Fruit fly (Drosophila melanogaster) whole organism, embryonic: ENCODE results near the gene CG14805.
A peak's percentile ranks its signal among the peaks of the same experiment; 100 is the strongest.

ENCODE experiments used
- Blimp-1 ChIP-seq: fragments of 200-800 bp; sonication (Bioruptor generic); optimal IDR thresholded peaks from 3 replicates; lab custom pipeline; 2018; ENCODE audit warnings: missing biosample characterization, missing genetic modification characterization, mild to moderate bottlenecking, moderate library complexity, missing genetic modification reagents
- Bteb2 ChIP-seq: fragments of 200-800 bp; sonication (Bioruptor generic); optimal IDR thresholded peaks from 2 replicates; lab custom pipeline; 2016; ENCODE audit warnings: missing biosample characterization, missing genetic modification characterization
- CG10147 ChIP-seq: fragments of 200-800 bp; sonication (Bioruptor generic); optimal IDR thresholded peaks from 2 replicates; lab custom pipeline; 2019; ENCODE audit warnings: missing biosample characterization, mild to moderate bottlenecking, missing genetic modification characterization, moderate library complexity
- CG1024 ChIP-seq: fragments of 200-800 bp; sonication (Bioruptor generic); IDR thresholded peaks from 2 replicates; pipeline ENCODE4 v1.3.6; 2022; ENCODE audit warnings: missing biosample characterization, missing genetic modification characterization
- CG10431 ChIP-seq: fragments of 200-800 bp; sonication (Bioruptor generic); optimal IDR thresholded peaks from 3 replicates; lab custom pipeline; 2018; ENCODE audit warnings: missing biosample characterization, mild to moderate bottlenecking, missing genetic modification characterization
- CG10543 ChIP-seq: fragments of 200-800 bp; sonication (Bioruptor generic); optimal IDR thresholded peaks from 3 replicates; lab custom pipeline; 2017; ENCODE audit warnings: missing biosample characterization, mild to moderate bottlenecking, missing genetic modification characterization, moderate library complexity
- CG11398 ChIP-seq: fragments of 200-800 bp; sonication (Bioruptor generic); optimal IDR thresholded peaks from 2 replicates; lab custom pipeline; 2016; ENCODE audit warnings: missing biosample characterization, missing genetic modification characterization
- CG11504 ChIP-seq: fragments of 200-800 bp; sonication (Bioruptor generic); optimal IDR thresholded peaks from 3 replicates; lab custom pipeline; 2019; ENCODE audit warnings: missing biosample characterization, mild to moderate bottlenecking, missing genetic modification characterization, moderate library complexity
- CG11723 ChIP-seq: fragments of 200-800 bp; sonication (Bioruptor generic); optimal IDR thresholded peaks from 2 replicates; lab custom pipeline; 2017; ENCODE audit warnings: missing biosample characterization, mild to moderate bottlenecking, missing genetic modification characterization
- CG12769 ChIP-seq: fragments of 200-800 bp; sonication (Bioruptor generic); optimal IDR thresholded peaks from 2 replicates; lab custom pipeline; 2019; ENCODE audit warnings: missing biosample characterization, mild to moderate bottlenecking, missing genetic modification characterization, moderate library complexity
- CG17328 ChIP-seq: fragments of 200-800 bp; sonication (Bioruptor generic); IDR thresholded peaks from 2 replicates; pipeline ENCODE4 v1.3.6; 2022; ENCODE audit warnings: missing biosample characterization, missing genetic modification characterization
- CG17612 ChIP-seq: fragments of 200-800 bp; sonication (Bioruptor generic); IDR thresholded peaks from 2 replicates; pipeline ENCODE4 v1.3.6; 2022; ENCODE audit warnings: missing biosample characterization, missing genetic modification characterization
- CG17829 ChIP-seq: fragments of 200-800 bp; optimal IDR thresholded peaks from 2 replicates; lab custom pipeline; 2019; ENCODE audit warnings: missing biosample characterization, mild to moderate bottlenecking, missing genetic modification characterization, moderate library complexity
- CG1832 ChIP-seq: fragments of 200-800 bp; sonication (Bioruptor generic); optimal IDR thresholded peaks from 2 replicates; lab custom pipeline; 2017; ENCODE audit warnings: missing biosample characterization, mild to moderate bottlenecking, missing genetic modification characterization, inconsistent platforms
- CG2889 ChIP-seq: fragments of 200-800 bp; sonication (Bioruptor generic); IDR thresholded peaks from 3 replicates; pipeline ENCODE4 v1.3.6; 2022; ENCODE audit warnings: missing biosample characterization, missing genetic modification characterization
- CG30020 ChIP-seq: fragments of 200-800 bp; optimal IDR thresholded peaks from 2 replicates; lab custom pipeline; 2019; ENCODE audit warnings: missing biosample characterization, mild to moderate bottlenecking, missing genetic modification characterization, moderate library complexity
- CG32767 ChIP-seq: fragments of 200-800 bp; sonication (Bioruptor generic); IDR thresholded peaks from 2 replicates; pipeline ENCODE4 v1.3.6; 2022; ENCODE audit warnings: missing biosample characterization, missing genetic modification characterization
- CG6175 ChIP-seq: fragments of 200-800 bp; sonication (Bioruptor generic); IDR thresholded peaks from 3 replicates; pipeline ENCODE4 v1.3.6; 2022; ENCODE audit warnings: missing biosample characterization, missing genetic modification characterization
- CG8359 ChIP-seq: fragments of 200-800 bp; sonication (Bioruptor generic); optimal IDR thresholded peaks from 2 replicates; lab custom pipeline; 2017; ENCODE audit warnings: missing biosample characterization, mild to moderate bottlenecking, missing genetic modification characterization, borderline replicate concordance
- CG8478 ChIP-seq: fragments of >200 bp; optimal IDR thresholded peaks from 2 replicates; lab custom pipeline; 2018
- D19A ChIP-seq: fragments of 200-800 bp; optimal IDR thresholded peaks from 3 replicates; lab custom pipeline; 2019; ENCODE audit warnings: missing biosample characterization, mild to moderate bottlenecking, missing genetic modification characterization, moderate library complexity
- Dek ChIP-seq: fragments of 200-800 bp; sonication (Bioruptor generic); optimal IDR thresholded peaks from 3 replicates; lab custom pipeline; 2019; ENCODE audit warnings: missing biosample characterization, mild to moderate bottlenecking, missing genetic modification characterization, moderate library complexity
- Dll ChIP-seq: fragments of 200-800 bp; sonication (Bioruptor generic); IDR thresholded peaks from 4 replicates; pipeline ENCODE4 v1.3.6; 2022; ENCODE audit warnings: missing biosample characterization, missing genetic modification characterization; ENCODE audit not compliant: partially characterized antibody
- Dp ChIP-seq: fragments of 200-800 bp; sonication (Bioruptor generic); optimal IDR thresholded peaks from 2 replicates; lab custom pipeline; 2018; ENCODE audit warnings: missing biosample characterization, mild to moderate bottlenecking, missing genetic modification characterization, moderate library complexity
- Ets65A ChIP-seq: fragments of 200-800 bp; sonication (Bioruptor generic); peaks from one replicate; lab custom pipeline; 2016; ENCODE audit warnings: missing biosample characterization, missing genetic modification characterization
- Fer3 ChIP-seq: fragments of 200-800 bp; sonication (Bioruptor generic); optimal IDR thresholded peaks from 2 replicates; lab custom pipeline; 2018; ENCODE audit warnings: missing biosample characterization, mild to moderate bottlenecking, missing genetic modification characterization, moderate library complexity
- HLH54F ChIP-seq: fragments of 200-800 bp; sonication (Bioruptor generic); optimal IDR thresholded peaks from 3 replicates; lab custom pipeline; 2016; ENCODE audit warnings: missing biosample characterization, missing genetic modification characterization
- Hr78 ChIP-seq, 2 experiments: fragments of 200-800 bp in 1 of 2; fragments of >200 bp in 1 of 2; sonication (Bioruptor generic) in 1 of 2; optimal IDR thresholded peaks; 2 replicates each; lab custom pipeline; 2017 to 2019; ENCODE audit warnings: missing biosample characterization in 2 of 2, missing genetic modification characterization in 2 of 2, mild to moderate bottlenecking in 1 of 2, moderate library complexity in 1 of 2
- Oaz ChIP-seq: fragments of 200-800 bp; sonication (Bioruptor generic); IDR thresholded peaks from 2 replicates; pipeline ENCODE4 v1.3.6; 2022; ENCODE audit warnings: missing biosample characterization, missing genetic modification characterization
- Pdp1 ChIP-seq, 2 experiments: fragments of 200-800 bp; sonication (Bioruptor generic); optimal IDR thresholded peaks; 3 replicates each; lab custom pipeline; 2016; ENCODE audit warnings: missing biosample characterization in 2 of 2, missing genetic modification characterization in 2 of 2, mild to moderate bottlenecking in 1 of 2, moderate library complexity in 1 of 2
- Sox102F ChIP-seq: fragments of 200-800 bp; sonication (Bioruptor generic); optimal IDR thresholded peaks from 2 replicates; lab custom pipeline; 2018; ENCODE audit warnings: missing biosample characterization, mild to moderate bottlenecking, missing genetic modification characterization, moderate library complexity
- ato ChIP-seq: fragments of 200-800 bp; sonication (Bioruptor generic); IDR thresholded peaks from 2 replicates; pipeline ENCODE4 v1.3.6; 2022; ENCODE audit warnings: missing biosample characterization, missing genetic modification characterization; ENCODE audit not compliant: partially characterized antibody
- az2 ChIP-seq: fragments of 200-800 bp; sonication (Bioruptor generic); optimal IDR thresholded peaks from 3 replicates; lab custom pipeline; 2016; ENCODE audit warnings: missing biosample characterization, missing genetic modification characterization
- bsh ChIP-seq, 2 experiments: fragments of 200-800 bp; sonication (Bioruptor generic); optimal IDR thresholded peaks; 2 replicates each; lab custom pipeline; 2017 to 2018; ENCODE audit warnings: mild to moderate bottlenecking in 2 of 2, missing biosample characterization in 2 of 2, missing genetic modification characterization in 2 of 2, moderate library complexity in 1 of 2
- cad ChIP-seq: fragments of >200 bp; optimal IDR thresholded peaks from 2 replicates; lab custom pipeline; 2017; ENCODE audit warnings: missing biosample characterization, missing genetic modification characterization
- cg ChIP-seq: fragments of 200-800 bp; sonication (Bioruptor generic); optimal IDR thresholded peaks from 3 replicates; lab custom pipeline; 2019; ENCODE audit warnings: missing biosample characterization, mild to moderate bottlenecking, missing genetic modification characterization, moderate library complexity
- crc ChIP-seq: fragments of 200-800 bp; sonication (Bioruptor generic); optimal IDR thresholded peaks from 2 replicates; lab custom pipeline; 2016; ENCODE audit warnings: missing biosample characterization, missing genetic modification characterization
- croc ChIP-seq: fragments of 200-800 bp; sonication (Bioruptor generic); conservative IDR thresholded peaks from 3 replicates; pipeline ENCODE4 v1.3.6; 2022; ENCODE audit warnings: missing biosample characterization, missing genetic modification characterization
- dpn ChIP-seq, 2 experiments: fragments of 200-800 bp; sonication (Bioruptor generic); optimal IDR thresholded peaks; 3 replicates each; lab custom pipeline; 2016; ENCODE audit warnings: missing biosample characterization in 2 of 2, missing genetic modification characterization in 2 of 2
- inv ChIP-seq: fragments of 200-800 bp; sonication (Bioruptor generic); IDR thresholded peaks from 2 replicates; pipeline ENCODE4 v1.3.6; 2022; ENCODE audit warnings: missing biosample characterization, missing genetic modification characterization; ENCODE audit not compliant: partially characterized antibody
- kni ChIP-seq: fragments of 200-800 bp; sonication (Bioruptor generic); optimal IDR thresholded peaks from 3 replicates; lab custom pipeline; 2017; ENCODE audit warnings: mild to moderate bottlenecking, missing biosample characterization, missing genetic modification reagents, missing genetic modification characterization
- lilli ChIP-seq: fragments of 200-800 bp; sonication (Bioruptor generic); optimal IDR thresholded peaks from 3 replicates; lab custom pipeline; 2016; ENCODE audit warnings: missing biosample characterization, missing genetic modification characterization
- lmd ChIP-seq: fragments of 200-800 bp; sonication (Bioruptor generic); IDR thresholded peaks from 2 replicates; pipeline ENCODE4 v1.3.6; 2022; ENCODE audit warnings: missing biosample characterization, missing genetic modification characterization
- nmo ChIP-seq: fragments of 200-800 bp; sonication (Bioruptor generic); optimal IDR thresholded peaks from 2 replicates; lab custom pipeline; 2018; ENCODE audit warnings: missing biosample characterization, mild to moderate bottlenecking, missing genetic modification characterization, moderate library complexity
- otp ChIP-seq: fragments of 200-800 bp; sonication (Bioruptor generic); IDR thresholded peaks from 3 replicates; pipeline ENCODE4, ENCODE4 v1.3.6; 2022; ENCODE audit warnings: missing biosample characterization, missing genetic modification characterization
- pros ChIP-seq: fragments of 200-800 bp; sonication (Bioruptor generic); optimal IDR thresholded peaks from 3 replicates; lab custom pipeline; 2019; ENCODE audit warnings: missing biosample characterization, mild to moderate bottlenecking, missing genetic modification characterization, moderate library complexity
- pzg ChIP-seq: fragments of 200-800 bp; sonication (Bioruptor generic); optimal IDR thresholded peaks from 3 replicates; lab custom pipeline; 2018; ENCODE audit warnings: missing biosample characterization, mild to moderate bottlenecking, missing genetic modification characterization, moderate library complexity
- sr ChIP-seq: fragments of 200-800 bp; sonication (Bioruptor generic); IDR thresholded peaks from 3 replicates; pipeline ENCODE4 v1.3.6; 2022; ENCODE audit warnings: missing biosample characterization, missing genetic modification characterization
- wek ChIP-seq: fragments of 200-800 bp; sonication (Bioruptor generic); optimal IDR thresholded peaks from 3 replicates; lab custom pipeline; 2018; ENCODE audit warnings: missing biosample characterization, mild to moderate bottlenecking, missing genetic modification characterization, moderate library complexity

The CG14805 gene

DNA sequence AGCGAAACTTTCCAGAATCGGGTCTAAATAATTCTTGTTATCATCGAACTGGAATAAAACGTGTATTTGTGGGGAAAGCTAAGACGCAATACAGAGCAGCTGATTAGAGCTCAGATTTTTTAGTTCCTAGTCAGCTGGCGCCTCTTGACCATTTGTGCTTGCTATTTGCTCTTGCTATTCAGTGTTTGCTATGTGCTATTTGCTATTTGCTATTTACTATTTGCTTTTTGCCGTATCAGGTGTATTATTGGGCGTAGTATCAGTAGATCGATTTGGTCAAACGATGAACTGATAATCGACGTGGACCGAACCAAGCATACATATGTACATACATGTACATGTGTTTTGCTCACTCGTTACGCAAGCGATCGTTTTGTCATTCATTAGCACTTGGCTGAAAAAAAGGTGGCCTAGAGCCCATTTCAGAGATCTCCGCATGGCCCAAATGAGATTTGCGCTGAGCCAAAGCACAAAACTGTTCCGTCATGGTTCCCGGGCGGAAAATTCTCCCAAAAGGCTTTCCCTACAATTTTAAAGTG lies 31.6 kb upstream of the CG14805 start (continued):
- TF ChIP-seq lmd (GFP tag; lab: Robert Waterston, UW) (no peak), Dp (GFP tag; lab: Kevin White, UChicago) (no peak), CG11504 (peak; percentile 31), HLH54F (GFP tag; lab: Kevin White, UChicago) (no peak), nmo (GFP tag; lab: Kevin White, UChicago) (no peak), CG1024 (GFP tag; lab: Robert Waterston, UW) (no peak; the same call in 1 of the 2 replicates), lilli (peak; percentile 42), Pdp1 (GFP tag; optimal IDR thresholded peaks at IDR 0.05; lab: Kevin White, UChicago) (peak; percentile 10 to 91), sr (GFP tag; lab: Robert Waterston, UW) (peak; percentile 72), Blimp-1 (GFP tag; lab: Kevin White, UChicago) (peak; percentile 37), wek (GFP tag; lab: Kevin White, UChicago) (peak; percentile 47), otp (GFP tag; lab: Robert Waterston, UW) (peak; percentile 33; the same call in 1 of the 3 replicates), pzg (no peak), kni (GFP tag; lab: Kevin White, UChicago) (no peak), D19A (tag; lab: Kevin White, UChicago) (no peak), CG6175 (GFP tag; lab: Robert Waterston, UW) (peak; percentile 61; the same call in 1 of the 3 replicates), bsh (GFP tag; optimal IDR thresholded peaks at IDR 0.05; lab: Kevin White, UChicago) (peak in 1 of 2 experiments; percentile 52), CG10147 (GFP tag; lab: Kevin White, UChicago) (no peak), Hr78 (GFP tag; optimal IDR thresholded peaks at IDR 0.05; lab: Kevin White, UChicago) (no peak), cad (GFP tag; lab: Kevin White, UChicago) (no peak), Bteb2 (GFP tag; lab: Kevin White, UChicago) (peak; percentile 22), croc (GFP tag; lab: Robert Waterston, UW) (no peak), pros (no peak), CG12769 (tag; lab: Kevin White, UChicago) (peak; percentile 74), CG17328 (GFP tag; lab: Robert Waterston, UW) (peak; percentile 56; the same call in 1 of the 2 replicates), CG10543 (GFP tag; lab: Kevin White, UChicago) (peak; percentile 80), CG32767 (GFP tag; lab: Robert Waterston, UW) (no peak), inv (GFP tag; lab: Robert Waterston, UW) (no peak), Dll (GFP tag; lab: Robert Waterston, UW) (no peak), dpn (GFP tag; optimal IDR thresholded peaks at IDR 0.05; lab: Kevin White, UChicago) (peak in 1 of 2 experiments; percentile 55), CG11723 (GFP tag; lab: Kevin White, UChicago) (no peak), Fer3 (tag; lab: Kevin White, UChicago) (peak; percentile 62), CG10431 (no peak), Oaz (GFP tag; lab: Robert Waterston, UW) (no peak), crc (GFP tag; lab: Kevin White, UChicago) (no peak), CG30020 (tag; lab: Kevin White, UChicago) (no peak), CG8359 (no peak), CG17829 (tag; lab: Kevin White, UChicago) (no peak), CG17612 (GFP tag; lab: Robert Waterston, UW) (no peak), Sox102F (peak; percentile 38), Dek (tag; lab: Kevin White, UChicago) (peak; percentile 7), CG8478 (lab: Kevin White, UChicago) (no peak), ato (GFP tag; lab: Robert Waterston, UW) (no peak), cg (GFP tag; lab: Kevin White, UChicago) (no peak), CG11398 (GFP tag; lab: Kevin White, UChicago) (peak; percentile 60), CG2889 (GFP tag; lab: Robert Waterston, UW) (no peak), az2 (GFP tag; lab: Kevin White, UChicago) (no peak), Ets65A (GFP tag; lab: Kevin White, UChicago) (no peak), CG1832 (GFP tag; lab: Kevin White, UChicago) (no peak)
